Worm (Caenorhabditis elegans): Measurements from ENCODE around the gene Y5H2B.3.

Gene Y5H2B.3

DNA sequence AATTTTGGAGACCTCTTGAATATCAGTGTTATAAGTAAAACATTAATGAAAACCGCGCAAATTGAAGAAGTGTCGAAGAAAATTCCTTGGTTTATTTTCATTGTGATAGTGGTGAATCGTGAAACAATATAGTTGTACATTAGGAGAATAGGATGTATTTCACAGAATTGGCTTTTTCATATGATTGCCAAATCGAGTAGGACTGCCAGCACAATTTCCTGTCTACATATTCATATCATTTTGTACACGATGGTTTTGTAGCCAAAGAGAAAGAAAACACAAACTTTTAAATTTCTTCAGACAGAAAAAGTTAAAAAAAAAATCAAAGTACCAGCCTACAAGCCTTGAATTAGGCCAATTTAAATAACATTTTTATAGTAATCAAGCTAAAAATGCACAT, 24.4 kb upstream of the Y5H2B.3 start, which contains the start of gene str-255:
Gene str-255, minus strand, starts transcription at position 101 of the 400 bp plus-strand sequence.
- TF ChIP-seq grh-1 (GFP tag; IDR thresholded peaks at IDR 0.05), result no peak
- no peak for TF ChIP-seq unc-86 (tag; optimal IDR thresholded peaks at IDR 0.05)
- no peak for TF ChIP-seq nhr-77 (tag; optimal IDR thresholded peaks at IDR 0.05)
- no peak for TF ChIP-seq lsy-2 (tag; optimal IDR thresholded peaks at IDR 0.05)
- no peak for TF ChIP-seq nhr-19 (GFP tag; conservative IDR thresholded peaks at IDR 0.05)
- no peak for TF ChIP-seq dpl-1 (GFP tag; optimal IDR thresholded peaks at IDR 0.05)
- TF ChIP-seq fkh-4 (tag; optimal IDR thresholded peaks at IDR 0.05; ENCODE audit: borderline replicate concordance), result no peak
- no peak for TF ChIP-seq nhr-28 (tag; optimal IDR thresholded peaks at IDR 0.05)
- TF ChIP-seq swsn-7 (tag; optimal IDR thresholded peaks at IDR 0.05), result no peak
- no peak for TF ChIP-seq egl-13 (tag; optimal IDR thresholded peaks at IDR 0.05)
- TF ChIP-seq tbx-2 (tag; optimal IDR thresholded peaks at IDR 0.05), result no peak
- no peak for TF ChIP-seq ceh-82 (tag; optimal IDR thresholded peaks at IDR 0.05)
- no peak for TF ChIP-seq pag-3 (tag; optimal IDR thresholded peaks at IDR 0.05; ENCODE audit: borderline replicate concordance, insufficient read depth)
- no peak for TF ChIP-seq efl-3 (GFP tag; optimal IDR thresholded peaks at IDR 0.05)
- TF ChIP-seq lin-14 (GFP tag; optimal IDR thresholded peaks at IDR 0.05), result no peak
- no peak for TF ChIP-seq zip-4 (GFP tag; optimal IDR thresholded peaks at IDR 0.05)

DNA sequence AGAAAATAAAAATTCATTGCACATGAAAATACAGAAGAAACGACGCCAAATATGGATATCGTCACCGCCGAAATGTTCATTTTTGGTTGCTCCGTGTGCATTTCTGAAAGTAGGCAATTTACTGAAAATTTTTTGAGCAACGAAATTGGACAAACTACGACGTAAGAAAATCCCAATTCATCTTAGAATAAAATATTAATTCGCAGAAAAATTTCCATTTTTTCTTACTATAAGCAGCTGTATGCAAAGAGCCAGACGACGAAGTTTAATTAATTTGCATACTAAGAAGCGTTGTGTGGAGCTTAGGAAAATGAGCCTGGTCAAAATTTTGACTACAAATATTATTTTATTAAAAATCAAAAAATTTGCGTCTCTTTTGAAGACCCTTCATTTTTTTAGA, 21.4 kb upstream of the Y5H2B.3 start, which contains the start of gene srbc-19:
Gene srbc-19, minus strand, starts transcription at position 101 of the 400 bp plus-strand sequence.
- TF ChIP-seq lin-13 (GFP tag; optimal IDR thresholded peaks at IDR 0.05) (no peak), sup-37 (GFP tag; optimal IDR thresholded peaks at IDR 0.05) (no peak), unc-98 (GFP tag; IDR thresholded peaks at IDR 0.05) (no peak), unc-30 (tag; optimal IDR thresholded peaks at IDR 0.05) (no peak), lin-39 (tag; optimal IDR thresholded peaks at IDR 0.05) (no peak), nhr-84 (tag; optimal IDR thresholded peaks at IDR 0.05) (no peak), aly-2 (tag; optimal IDR thresholded peaks at IDR 0.05) (no peak)

DNA sequence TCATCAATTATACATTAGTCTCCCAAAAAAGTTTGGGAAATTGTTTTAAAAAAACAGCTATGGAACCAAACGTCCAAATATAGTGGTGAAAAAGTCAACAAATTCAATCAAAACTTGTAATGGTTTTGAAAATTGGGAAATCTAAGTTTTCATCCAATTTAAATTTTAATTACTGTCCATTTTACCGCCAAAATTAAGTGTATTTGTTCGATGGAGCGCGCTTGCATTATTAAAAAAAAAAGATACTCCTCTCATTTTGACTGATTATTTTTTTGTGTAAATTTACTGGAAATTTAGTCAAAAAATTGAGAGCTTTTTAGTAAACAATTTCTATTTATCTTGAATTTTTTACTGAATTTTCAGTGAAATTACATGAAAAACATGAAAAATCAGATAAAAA, 13.6 kb upstream of the Y5H2B.3 start:
- no peak for TF ChIP-seq lin-35 (GFP tag; optimal IDR thresholded peaks at IDR 0.05)
- TF ChIP-seq efl-1 (optimal IDR thresholded peaks at IDR 0.05), result no peak
- TF ChIP-seq efl-1 (GFP tag; optimal IDR thresholded peaks at IDR 0.05 in 1 of 2), result peak; percentile 19 to 92

- TF ChIP-seq unc-130 (tag; optimal IDR thresholded peaks at IDR 0.05) (no peak), nhr-20 (tag; optimal IDR thresholded peaks at IDR 0.05) (no peak), ets-5 (GFP tag; IDR thresholded peaks at IDR 0.05) (no peak), fkh-10 (GFP tag; optimal IDR thresholded peaks at IDR 0.05) (no peak), nhr-90 (tag; optimal IDR thresholded peaks at IDR 0.05; ENCODE audit: poor library complexity) (no peak), lin-13 (GFP tag; optimal IDR thresholded peaks at IDR 0.05) (no peak), mep-1 (tag; optimal IDR thresholded peaks at IDR 0.05) (no peak), hlh-4 (tag; optimal IDR thresholded peaks at IDR 0.05) (no peak), elt-3 (tag; optimal IDR thresholded peaks at IDR 0.05) (no peak), dsc-1 (tag; optimal IDR thresholded peaks at IDR 0.05) (no peak), nhr-19 (GFP tag; conservative IDR thresholded peaks at IDR 0.05) (no peak), ceh-88 (GFP tag; IDR thresholded peaks at IDR 0.05) (no peak), blmp-1 (tag; optimal IDR thresholded peaks at IDR 0.05) (no peak), nhr-76 (tag; optimal IDR thresholded peaks at IDR 0.05) (no peak), pqm-1 (tag; optimal IDR thresholded peaks at IDR 0.05) (no peak), efl-3 (GFP tag; optimal IDR thresholded peaks at IDR 0.05) (no peak), sptf-1 (tag; optimal IDR thresholded peaks at IDR 0.05) (no peak), lin-15B (tag; optimal IDR thresholded peaks at IDR 0.05) (no peak), snpc-4 (tag; optimal IDR thresholded peaks at IDR 0.05) (no peak)
Measured at ce11 chrV:2175242-2175641, 12.9 kb upstream of the Y5H2B.3 start, which contains the start of gene C45H4.18. Gene C45H4.18, plus strand, starts transcription at chrV:2175542.

All from whole organism, L1 larva.